Fruit fly (Drosophila melanogaster): ENCODE measurements around the gene emei.
A peak's percentile ranks its signal among the peaks of the same experiment; 100 is the strongest.

emei gene

dm6 chr3L:11091943-11092609, 17.4 kb upstream of the emei start (continued):
- TF ChIP-seq eve (GFP tag; optimal IDR thresholded peaks at IDR 0.05) = peak in 1 of 2 experiments; percentile 58
- TF ChIP-seq CG18476 (GFP tag; optimal IDR thresholded peaks at IDR 0.05) = no peak
- TF ChIP-seq chn (GFP tag; optimal IDR thresholded peaks at IDR 0.05) = peak; percentile 88
- 0 out of 3 replicates have a peak, but pooled peaks have one; percentile 13 for TF ChIP-seq CG7963 (GFP tag; IDR thresholded peaks at IDR 0.05; ENCODE audit: partially characterized antibody)
- peak; percentile 2 for TF ChIP-seq CG11723 (GFP tag; optimal IDR thresholded peaks at IDR 0.05)
- TF ChIP-seq D19B (GFP tag; optimal IDR thresholded peaks at IDR 0.05) = no peak
- no peak for TF ChIP-seq Gsc (GFP tag; IDR thresholded peaks at IDR 0.05)
- no peak for TF ChIP-seq CG6175 (GFP tag; IDR thresholded peaks at IDR 0.05)
- 0 out of 2 replicates have a peak, but pooled peaks have one; percentile 9 for TF ChIP-seq stc (GFP tag; IDR thresholded peaks at IDR 0.05)
- TF ChIP-seq pho (GFP tag; optimal IDR thresholded peaks at IDR 0.05) = peak; percentile 48
- TF ChIP-seq Ada2b (GFP tag; IDR thresholded peaks at IDR 0.05) = no peak
- TF ChIP-seq z (GFP tag; IDR thresholded peaks at IDR 0.05) = no peak
- 0 out of 2 replicates have a peak, but pooled peaks have one; percentile 40 for TF ChIP-seq klu (GFP tag; IDR thresholded peaks at IDR 0.05)
- peak; percentile 74 for TF ChIP-seq CG13624 (GFP tag; optimal IDR thresholded peaks at IDR 0.05)
- no peak for TF ChIP-seq B-H1 (GFP tag; IDR thresholded peaks at IDR 0.05)
- peak; percentile 27 for TF ChIP-seq CG17186 (GFP tag; optimal IDR thresholded peaks at IDR 0.05)
- TF ChIP-seq pzg (GFP tag; optimal IDR thresholded peaks at IDR 0.05) = peak; percentile 41
- peak; percentile 48 for TF ChIP-seq bbx (GFP tag; IDR thresholded peaks at IDR 0.05; ENCODE audit: partially characterized antibody)
- no peak for TF ChIP-seq E2f1 (GFP tag; IDR thresholded peaks at IDR 0.05)
- TF ChIP-seq Gug (GFP tag; IDR thresholded peaks at IDR 0.05) = peak; percentile 44; the same call in 2 of the 4 replicates

dm6 chr3L:11092610-11092961, 16.9 kb upstream of the emei start:
- TF ChIP-seq CG33557 (GFP tag; optimal IDR thresholded peaks at IDR 0.05) (no peak), Asciz (GFP tag; optimal IDR thresholded peaks at IDR 0.05) (no peak), PHDP (tag; optimal IDR thresholded peaks at IDR 0.05) (no peak), CG33213 (GFP tag; optimal IDR thresholded peaks at IDR 0.05) (no peak), dmrt99B (tag; optimal IDR thresholded peaks at IDR 0.05) (no peak), CG11398 (GFP tag; optimal IDR thresholded peaks at IDR 0.05) (no peak), inv (GFP tag; IDR thresholded peaks at IDR 0.05; ENCODE audit: partially characterized antibody) (no peak), CG17186 (GFP tag; optimal IDR thresholded peaks at IDR 0.05) (no peak), CG6854 (GFP tag; optimal IDR thresholded peaks at IDR 0.05) (no peak), Hr78 (GFP tag; optimal IDR thresholded peaks at IDR 0.05) (no peak), CG8388 (GFP tag; optimal IDR thresholded peaks at IDR 0.05) (no peak), CG12769 (tag; optimal IDR thresholded peaks at IDR 0.05) (no peak), CHES-1-like (GFP tag; optimal IDR thresholded peaks at IDR 0.05) (peak; percentile 3), Trl (optimal IDR thresholded peaks at IDR 0.05) (peak; percentile 34 to 66), Trl (GFP tag; optimal IDR thresholded peaks at IDR 0.05) (no peak), CG9215 (GFP tag; IDR thresholded peaks at IDR 0.05) (no peak), cg (GFP tag; optimal IDR thresholded peaks at IDR 0.05) (peak; percentile 89), grau (tag; optimal IDR thresholded peaks at IDR 0.05) (no peak)

- TF ChIP-seq toy (GFP tag; IDR thresholded peaks at IDR 0.05) = peak; percentile 43; the same call in 1 of the 2 replicates
- peak; percentile 55; the same call in 1 of the 3 replicates for TF ChIP-seq Mrtf (GFP tag; IDR thresholded peaks at IDR 0.05)
- TF ChIP-seq CG15073 (GFP tag; optimal IDR thresholded peaks at IDR 0.05) = no peak
- peak; percentile 41 to 50 for TF ChIP-seq Hr51 (GFP tag; optimal IDR thresholded peaks at IDR 0.05)
- no peak for TF ChIP-seq Optix (GFP tag; IDR thresholded peaks at IDR 0.05)
- peak; percentile 37 for TF ChIP-seq Camta (GFP tag; optimal IDR thresholded peaks at IDR 0.05)
- peak; percentile 83 for TF ChIP-seq CG11247 (GFP tag; IDR thresholded peaks at IDR 0.05)
- TF ChIP-seq CG17359 (tag; optimal IDR thresholded peaks at IDR 0.05) = peak; percentile 62
- TF ChIP-seq CG7372 (GFP tag; IDR thresholded peaks at IDR 0.05) = peak; percentile 48; the same call in 1 of the 2 replicates
- TF ChIP-seq C15 (GFP tag; IDR thresholded peaks at IDR 0.05) = peak; percentile 71; the same call in 2 of the 3 replicates
- no peak for TF ChIP-seq gfzf (GFP tag; optimal IDR thresholded peaks at IDR 0.05)
- no peak for TF ChIP-seq CG7745 (tag; optimal IDR thresholded peaks at IDR 0.05)
- TF ChIP-seq CG6254 (GFP tag; optimal IDR thresholded peaks at IDR 0.05) = no peak
Measured at dm6 chr3L:11093046-11093520, 16.4 kb upstream of the emei start, which contains the start of gene JIL-1. Gene JIL-1, minus strand, starts transcription at chr3L:11093193.
